Worm (Caenorhabditis elegans) whole organism, mixed stage, embryonic: Measurements from ENCODE around the gene sdz-20.

Source experiments
- pha-4 ChIP-seq: fragments of 150-350 bp; optimal IDR thresholded peaks from 2 replicates; lab custom pipeline; 2018; ENCODE audit warnings: missing biosample characterization, missing genetic modification reagents, missing genetic modification characterization
- unc-39 ChIP-seq: fragments of 150-350 bp; optimal IDR thresholded peaks from 2 replicates; lab custom pipeline; 2014; ENCODE audit warnings: missing biosample characterization, missing genetic modification characterization

ce11 chrIII:13370980-13371379 lies 37.1 kb downstream of the sdz-20 start, which contains the start of gene T03F6.9:
- TF ChIP-seq unc-39 (tag; lab: Kevin White, UChicago) = no peak
- TF ChIP-seq pha-4 (tag; lab: Kevin White, UChicago) = no peak
